Worm (Caenorhabditis elegans): Measurements from ENCODE around the gene K10D6.4.

DNA sequence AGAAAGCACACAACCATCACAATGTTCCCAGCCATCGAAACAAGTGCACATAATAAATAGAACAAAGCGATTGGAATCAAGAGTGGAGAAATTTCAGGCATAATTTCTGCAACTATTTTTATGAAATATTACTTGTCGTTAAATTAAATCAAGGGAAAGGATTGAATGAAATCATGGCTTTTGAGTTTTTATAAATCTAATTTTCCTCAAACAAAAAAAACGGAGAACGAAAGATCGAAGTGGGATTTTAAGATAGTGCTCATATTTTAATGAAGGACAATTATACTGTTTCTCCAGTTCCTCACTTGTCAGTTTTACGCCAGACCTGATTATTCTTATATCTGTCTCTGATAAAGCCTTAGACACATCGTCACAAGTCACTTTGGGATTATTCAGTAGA is 50.7 kb downstream of the K10D6.4 start, which contains the start of gene srsx-33:
- TF ChIP-seq F33H1.4 (GFP tag; IDR thresholded peaks at IDR 0.05) = no peak
- no peak for TF ChIP-seq F57A8.1 (GFP tag; optimal IDR thresholded peaks at IDR 0.05)
- TF ChIP-seq attf-6 (GFP tag; IDR thresholded peaks at IDR 0.05) = no peak
- TF ChIP-seq fkh-3 (tag; optimal IDR thresholded peaks at IDR 0.05) = no peak
- TF ChIP-seq sdz-38 (tag; optimal IDR thresholded peaks at IDR 0.05) = no peak
- no peak for TF ChIP-seq unc-130 (GFP tag; optimal IDR thresholded peaks at IDR 0.05)
- TF ChIP-seq repo-1 (tag; optimal IDR thresholded peaks at IDR 0.05) = no peak
- no peak for TF ChIP-seq nfya-1 (tag; optimal IDR thresholded peaks at IDR 0.05; ENCODE audit: borderline replicate concordance, insufficient read depth)
- no peak for TF ChIP-seq Y53F4B.3 (GFP tag; IDR thresholded peaks at IDR 0.05)
- no peak for TF ChIP-seq Y67H2A.10 (GFP tag; conservative IDR thresholded peaks at IDR 0.05)
- no peak for TF ChIP-seq nfya-2 (GFP tag; IDR thresholded peaks at IDR 0.05)
- TF ChIP-seq sptf-2 (GFP tag; optimal IDR thresholded peaks at IDR 0.05) = no peak
